Worm (Caenorhabditis elegans): ENCODE data around the gene K11H3.8.

The K11H3.8 gene

DNA sequence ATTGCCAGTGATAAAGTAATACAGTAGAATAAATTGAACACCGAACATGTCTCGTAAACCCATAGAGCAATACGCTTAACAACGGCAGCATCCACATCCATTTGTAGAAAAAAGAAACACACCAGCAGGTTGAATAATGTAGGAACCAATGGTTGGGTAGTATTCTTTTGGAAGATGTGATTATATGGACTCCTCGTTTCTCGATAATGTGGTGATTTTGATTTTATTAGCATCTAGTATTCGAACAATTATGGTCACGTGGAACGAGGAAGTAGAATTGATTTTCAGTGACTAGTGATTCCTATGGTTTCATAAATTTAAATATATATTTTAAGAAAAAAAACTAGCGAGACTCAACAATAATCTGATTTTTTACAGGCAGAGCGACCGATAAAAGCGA, 38.5 kb upstream of the K11H3.8 start, which contains the start of gene srxa-10:
srxa-10 (minus strand) TSS at position 101 of the 400 bp plus-strand sequence.
- TF ChIP-seq fax-1 (tag; optimal IDR thresholded peaks at IDR 0.05) (no peak), ceh-30 (tag; optimal IDR thresholded peaks at IDR 0.05) (no peak), lin-11 (tag; optimal IDR thresholded peaks at IDR 0.05) (no peak), ceh-19 (GFP tag; optimal IDR thresholded peaks at IDR 0.05) (no peak), madf-2 (tag; optimal IDR thresholded peaks at IDR 0.05) (no peak), tbx-7 (tag; optimal IDR thresholded peaks at IDR 0.05) (no peak), ets-4 (tag; optimal IDR thresholded peaks at IDR 0.05) (no peak), dmd-4 (tag; optimal IDR thresholded peaks at IDR 0.05; ENCODE audit: borderline replicate concordance) (no peak), mec-3 (tag; optimal IDR thresholded peaks at IDR 0.05; ENCODE audit: borderline replicate concordance) (no peak), C08G9.2 (tag; optimal IDR thresholded peaks at IDR 0.05) (no peak), ceh-14 (tag; optimal IDR thresholded peaks at IDR 0.05) (no peak), ama-1 (optimal IDR thresholded peaks at IDR 0.05) (no peak)

DNA sequence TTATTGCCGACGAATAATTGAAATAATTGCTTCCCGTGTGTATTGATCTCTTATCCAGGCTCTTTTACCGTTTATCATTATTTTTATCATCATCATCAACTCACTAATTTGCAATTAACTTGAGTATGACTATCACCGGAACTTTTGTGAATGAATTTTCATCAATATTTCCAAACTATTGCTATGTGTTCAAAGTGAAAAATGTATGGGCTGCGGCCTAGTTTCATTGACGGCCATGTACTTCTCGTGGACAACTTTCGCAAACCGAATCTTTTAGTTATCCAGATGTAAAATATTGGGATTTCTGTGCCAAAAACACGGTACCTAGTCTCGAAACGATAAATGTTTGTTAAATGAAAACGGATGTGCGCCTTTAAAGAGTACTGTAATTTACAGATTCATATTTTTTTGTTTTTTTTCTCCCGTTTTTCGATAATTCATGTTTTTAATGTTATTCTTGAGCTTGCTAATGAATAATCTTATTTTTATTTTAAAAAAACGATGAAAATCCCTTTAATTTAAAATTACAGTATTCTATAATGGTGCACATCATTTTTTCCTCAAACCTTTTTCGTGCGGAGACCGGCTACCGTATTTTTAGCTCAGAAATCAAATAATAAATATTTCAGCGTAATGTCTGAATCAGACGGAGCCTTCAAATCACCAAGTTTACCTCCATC, 36.4 kb upstream of the K11H3.8 start, which contains the start of gene ZK632.2:
ZK632.2 (plus strand) TSS at position 630 of the 680 bp plus-strand sequence.
- no peak for TF ChIP-seq ceh-18 (tag; optimal IDR thresholded peaks at IDR 0.05)
- TF ChIP-seq elt-2 (tag; optimal IDR thresholded peaks at IDR 0.05): no peak
- TF ChIP-seq fkh-6 (tag; optimal IDR thresholded peaks at IDR 0.05): no peak
- TF ChIP-seq ceh-48 (tag; optimal IDR thresholded peaks at IDR 0.05): no peak
- no peak for TF ChIP-seq K09A11.1 (tag; optimal IDR thresholded peaks at IDR 0.05; ENCODE audit: insufficient read depth)
- no peak for TF ChIP-seq hlh-30 (tag; optimal IDR thresholded peaks at IDR 0.05; ENCODE audit: insufficient read depth)
- TF ChIP-seq hlh-13 (GFP tag; optimal IDR thresholded peaks at IDR 0.05): no peak
- no peak for TF ChIP-seq syd-9 (tag; optimal IDR thresholded peaks at IDR 0.05)
- TF ChIP-seq ceh-9 (tag; optimal IDR thresholded peaks at IDR 0.05): no peak
- no peak for TF ChIP-seq ztf-16 (tag; optimal IDR thresholded peaks at IDR 0.05)
- no peak for TF ChIP-seq pax-1 (tag; optimal IDR thresholded peaks at IDR 0.05)
- TF ChIP-seq gmeb-2 (tag; optimal IDR thresholded peaks at IDR 0.05): no peak
- TF ChIP-seq tbx-7 (tag; optimal IDR thresholded peaks at IDR 0.05): no peak

DNA sequence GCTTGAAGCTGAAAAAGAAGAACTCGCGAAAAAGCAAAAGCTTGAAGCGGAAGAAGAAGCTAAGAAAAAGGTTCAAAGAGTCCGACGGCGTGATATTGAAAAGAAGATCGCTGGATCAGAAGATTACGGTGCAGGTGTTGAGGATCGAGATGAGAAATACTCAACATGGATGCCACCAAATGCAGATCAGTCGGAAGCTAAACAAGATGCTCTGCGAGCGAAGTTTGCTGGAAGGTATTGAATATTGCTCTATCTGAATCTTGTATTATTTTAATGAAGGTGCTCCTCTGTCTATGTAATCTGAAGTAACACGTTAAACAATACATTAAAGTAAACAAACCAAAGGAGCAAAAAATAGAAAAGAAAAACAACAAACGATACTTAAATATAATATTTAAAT, 32.9 kb upstream of the K11H3.8 start:
- no peak for TF ChIP-seq ceh-6 (GFP tag; optimal IDR thresholded peaks at IDR 0.05)
- TF ChIP-seq ceh-2 (tag; optimal IDR thresholded peaks at IDR 0.05): no peak
- TF ChIP-seq odd-2 (tag; optimal IDR thresholded peaks at IDR 0.05): no peak
- no peak for TF ChIP-seq ceh-24 (tag; optimal IDR thresholded peaks at IDR 0.05)
- TF ChIP-seq madf-2 (tag; optimal IDR thresholded peaks at IDR 0.05): no peak
- TF ChIP-seq rnt-1 (tag; optimal IDR thresholded peaks at IDR 0.05): no peak

DNA sequence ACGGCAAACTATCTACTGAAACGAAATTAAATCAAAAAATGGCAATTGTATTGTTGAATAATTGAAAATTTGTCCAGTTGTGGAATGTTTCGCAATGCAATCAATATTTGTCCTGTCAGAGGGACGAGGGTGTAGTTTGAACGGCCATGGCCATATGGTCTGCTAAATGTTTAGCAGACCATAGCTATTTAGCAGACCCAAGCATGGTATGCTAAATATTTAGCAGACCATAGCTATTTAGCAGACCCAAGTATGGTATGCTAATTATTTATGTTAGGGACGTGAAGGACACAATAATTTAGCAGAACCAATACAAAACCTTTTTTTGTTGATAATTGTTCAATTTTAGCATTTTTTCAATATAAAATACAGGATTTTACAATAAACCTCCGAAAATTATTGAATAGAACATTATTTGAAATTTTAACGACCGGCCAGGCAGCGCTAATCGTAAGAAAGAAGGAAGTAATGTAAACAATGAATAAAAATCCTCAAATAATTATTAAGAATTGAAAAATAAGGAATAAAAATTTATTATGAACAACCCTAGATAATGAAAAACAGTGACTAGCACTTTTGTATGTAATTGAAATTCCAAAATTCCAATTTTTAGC, 29.9 kb upstream of the K11H3.8 start, which contains the start of gene riok-3:
riok-3 (minus strand) TSS at position 15 of the 614 bp plus-strand sequence.
- TF ChIP-seq ref-2 (tag; optimal IDR thresholded peaks at IDR 0.05) (no peak), ceh-48 (tag; optimal IDR thresholded peaks at IDR 0.05) (peak; percentile 13)

DNA sequence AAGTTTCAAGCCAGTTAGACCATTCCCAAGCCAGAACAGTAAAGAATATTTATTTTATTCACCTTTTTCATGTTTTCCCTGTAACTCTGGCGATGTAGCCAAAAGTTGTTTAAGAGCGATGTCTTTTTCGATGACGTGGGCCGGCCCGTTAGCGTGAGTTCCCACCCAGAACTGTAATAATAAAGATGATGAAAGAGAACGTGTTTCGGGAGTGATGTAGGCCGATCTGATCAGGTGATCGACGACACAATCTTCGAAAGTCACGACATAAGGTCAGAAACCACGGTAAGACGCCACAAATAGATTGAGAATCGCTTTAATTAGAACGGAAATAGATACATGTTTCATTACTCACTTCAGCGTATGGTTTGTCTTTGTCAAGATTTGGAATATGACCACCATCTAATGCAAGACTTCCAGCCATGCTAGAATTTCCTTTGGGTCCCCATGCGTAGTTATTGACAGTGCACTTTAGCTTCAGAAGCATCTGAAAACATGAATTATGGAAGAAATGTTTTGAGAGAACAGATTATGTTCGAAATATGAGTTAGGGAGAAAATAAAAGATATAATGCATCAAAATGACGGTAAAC, 27.9 kb upstream of the K11H3.8 start, which contains the start of gene ZK632.4:
ZK632.4 (minus strand) TSS at position 487 of the 592 bp plus-strand sequence.
- TF ChIP-seq hlh-15 (tag; optimal IDR thresholded peaks at IDR 0.05): no peak
